Worm (Caenorhabditis elegans): ENCODE measurements around the gene sra-1.

DNA sequence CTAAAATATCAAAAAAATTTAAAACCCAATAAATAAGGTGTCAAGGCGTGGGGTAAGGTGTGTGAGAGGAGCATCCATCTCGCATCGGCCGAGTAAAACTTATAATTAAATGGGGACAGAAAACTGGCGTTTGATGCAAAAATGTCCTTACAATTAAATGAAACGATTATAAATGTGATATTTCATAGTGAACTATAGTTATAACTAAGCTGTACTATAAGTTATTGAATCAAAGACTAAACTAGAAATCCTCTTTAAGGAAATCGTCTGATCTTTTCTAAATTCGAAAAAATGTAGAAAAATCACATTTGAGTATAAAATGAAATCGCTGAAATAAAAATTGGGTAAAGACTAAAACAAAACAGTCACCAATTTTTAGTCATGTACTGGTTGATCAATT is 29.2 kb upstream of the sra-1 start, which contains the start of gene sra-6:
- TF ChIP-seq lin-39 (tag; optimal IDR thresholded peaks at IDR 0.05) (no peak), fos-1 (tag; optimal IDR thresholded peaks at IDR 0.05) (no peak), mdl-1 (tag; optimal IDR thresholded peaks at IDR 0.05) (no peak), nhr-11 (tag; optimal IDR thresholded peaks at IDR 0.05) (no peak), skn-1 (tag; optimal IDR thresholded peaks at IDR 0.05) (no peak), ceh-28 (tag; optimal IDR thresholded peaks at IDR 0.05) (no peak), nhr-77 (tag; optimal IDR thresholded peaks at IDR 0.05) (no peak), nhr-23 (tag; optimal IDR thresholded peaks at IDR 0.05) (no peak)
